Fruit fly (Drosophila melanogaster): ENCODE data around the gene CG2061.

Gene CG2061

dm6 chrX:11137566-11138186 lies 45.4 kb downstream of the CG2061 start, which contains the start of gene CDK2AP1 (continued):
- TF ChIP-seq zf30C (GFP tag; optimal IDR thresholded peaks at IDR 0.05), result no peak
- no peak for TF ChIP-seq Hmx (GFP tag; optimal IDR thresholded peaks at IDR 0.05)
- TF ChIP-seq Ravus (GFP tag; IDR thresholded peaks at IDR 0.05), result no peak
- peak; percentile 58 for TF ChIP-seq inv (GFP tag; IDR thresholded peaks at IDR 0.05; ENCODE audit: partially characterized antibody)
- peak; percentile 54 for TF ChIP-seq CG4617 (GFP tag; optimal IDR thresholded peaks at IDR 0.05; ENCODE audit: borderline replicate concordance)
- TF ChIP-seq Fer1 (GFP tag; optimal IDR thresholded peaks at IDR 0.05), result no peak
- TF ChIP-seq Doc2 (GFP tag; IDR thresholded peaks at IDR 0.05), result no peak
- TF ChIP-seq CG15479 (GFP tag; optimal IDR thresholded peaks at IDR 0.05), result no peak
- no peak for TF ChIP-seq CG6854 (GFP tag; optimal IDR thresholded peaks at IDR 0.05)
- TF ChIP-seq CG16863 (GFP tag; optimal IDR thresholded peaks at IDR 0.05), result peak; percentile 12
- no peak for TF ChIP-seq CG4424 (GFP tag; optimal IDR thresholded peaks at IDR 0.05)
- no peak for TF ChIP-seq CG11085 (GFP tag; IDR thresholded peaks at IDR 0.05)
- no peak for TF ChIP-seq cas (GFP tag; IDR thresholded peaks at IDR 0.05)
- no peak for TF ChIP-seq CG16779 (GFP tag; IDR thresholded peaks at IDR 0.05)
- TF ChIP-seq NK7.1 (GFP tag; optimal IDR thresholded peaks at IDR 0.05), result no peak
- TF ChIP-seq Camta (GFP tag; optimal IDR thresholded peaks at IDR 0.05), result no peak
- peak; percentile 50 for TF ChIP-seq her (GFP tag; optimal IDR thresholded peaks at IDR 0.05)
- no peak for TF ChIP-seq CG8478 (optimal IDR thresholded peaks at IDR 0.05)
- no peak for TF ChIP-seq Nf-YA (GFP tag; IDR thresholded peaks at IDR 0.05)
- no peak for TF ChIP-seq Hand (GFP tag; optimal IDR thresholded peaks at IDR 0.05)
- TF ChIP-seq CG31441 (GFP tag; IDR thresholded peaks at IDR 0.05), result no peak
- no peak for TF ChIP-seq hth (optimal IDR thresholded peaks at IDR 0.05)
- 0 out of 2 replicates have a peak, but pooled peaks have one; percentile 29 for TF ChIP-seq ranshi (GFP tag; IDR thresholded peaks at IDR 0.05)
- no peak for TF ChIP-seq Max (GFP tag; optimal IDR thresholded peaks at IDR 0.05)
- no peak for TF ChIP-seq bowl (GFP tag; IDR thresholded peaks at IDR 0.05)
- no peak for TF ChIP-seq Awh (GFP tag; IDR thresholded peaks at IDR 0.05)
- no peak for TF ChIP-seq Oli (tag; optimal IDR thresholded peaks at IDR 0.05)
- no peak for TF ChIP-seq CG12744 (GFP tag; optimal IDR thresholded peaks at IDR 0.05)
- peak; percentile 67 for TF ChIP-seq CG34224 (GFP tag; IDR thresholded peaks at IDR 0.05; ENCODE audit: partially characterized antibody)
- TF ChIP-seq en (GFP tag; optimal IDR thresholded peaks at IDR 0.05), result no peak
- TF ChIP-seq sima (GFP tag; optimal IDR thresholded peaks at IDR 0.05), result no peak
- no peak for TF ChIP-seq CG8765 (GFP tag; IDR thresholded peaks at IDR 0.05)
- no peak for TF ChIP-seq Six4 (GFP tag; optimal IDR thresholded peaks at IDR 0.05)
- TF ChIP-seq H2.0 (GFP tag; IDR thresholded peaks at IDR 0.05), result peak; percentile 35; the same call in 1 of the 2 replicates
- no peak for TF ChIP-seq lmd (GFP tag; IDR thresholded peaks at IDR 0.05)
- no peak for TF ChIP-seq NFAT (GFP tag; IDR thresholded peaks at IDR 0.05)
- peak; percentile 20 to 46 for TF ChIP-seq Pdp1 (GFP tag; optimal IDR thresholded peaks at IDR 0.05)
- peak; percentile 22 for TF ChIP-seq CG3163 (GFP tag; optimal IDR thresholded peaks at IDR 0.05)
- TF ChIP-seq Dp (GFP tag; optimal IDR thresholded peaks at IDR 0.05), result no peak
- no peak for TF ChIP-seq Gsc (GFP tag; IDR thresholded peaks at IDR 0.05)
- TF ChIP-seq tx (GFP tag; optimal IDR thresholded peaks at IDR 0.05), result peak; percentile 3
- peak; percentile 70 for TF ChIP-seq mld (GFP tag; IDR thresholded peaks at IDR 0.05; ENCODE audit: partially characterized antibody)
- TF ChIP-seq CG18011 (GFP tag; optimal IDR thresholded peaks at IDR 0.05), result no peak
- TF ChIP-seq jumu (GFP tag; optimal IDR thresholded peaks at IDR 0.05), result peak; percentile 48
- TF ChIP-seq dysf (GFP tag; IDR thresholded peaks at IDR 0.05), result peak; percentile 17; the same call in 1 of the 3 replicates
- no peak for TF ChIP-seq CG14441 (GFP tag; IDR thresholded peaks at IDR 0.05)
- TF ChIP-seq fd64A (GFP tag; optimal IDR thresholded peaks at IDR 0.05), result no peak
- TF ChIP-seq Scr (GFP tag; IDR thresholded peaks at IDR 0.05; ENCODE audit: partially characterized antibody), result peak; percentile 69
- no peak for TF ChIP-seq fd3F (GFP tag; optimal IDR thresholded peaks at IDR 0.05)
- no peak for TF ChIP-seq CG11456 (GFP tag; IDR thresholded peaks at IDR 0.05)
- peak in 1 of 2 experiments; percentile 40 for TF ChIP-seq Eip74EF (GFP tag; optimal IDR thresholded peaks at IDR 0.05)
- no peak for TF ChIP-seq toy (GFP tag; IDR thresholded peaks at IDR 0.05)

Data from whole organism, embryonic.